Worm (Caenorhabditis elegans) whole organism, mixed stage, embryonic: ENCODE data around the gene ZC204.6.

ENCODE experiments used
- ceh-43 ChIP-seq: fragments of 200-800 bp; sonication (Bioruptor generic); optimal IDR thresholded peaks from 2 replicates; lab custom pipeline; 2018; ENCODE audit warnings: mild to moderate bottlenecking, missing genetic modification characterization, moderate library complexity, missing compliant biosample characterization
- flh-1 ChIP-seq: fragments of 200-800 bp; sonication (Bioruptor generic); optimal IDR thresholded peaks from 2 replicates; lab custom pipeline; 2018; ENCODE audit warnings: mild to moderate bottlenecking, missing genetic modification characterization, moderate library complexity, missing compliant biosample characterization
- lin-13 ChIP-seq: fragments of 150-350 bp; optimal IDR thresholded peaks from 2 replicates; lab custom pipeline; 2014; ENCODE audit warnings: missing biosample characterization, missing genetic modification characterization
- nhr-2 ChIP-seq: fragments of 150-350 bp; optimal IDR thresholded peaks from 2 replicates; lab custom pipeline; 2014; ENCODE audit warnings: missing biosample characterization, missing genetic modification characterization
- nhr-237 ChIP-seq: fragments of 150-350 bp; optimal IDR thresholded peaks from 2 replicates; lab custom pipeline; 2014; ENCODE audit warnings: missing biosample characterization, missing genetic modification characterization
- ztf-11 ChIP-seq: fragments of 150-350 bp; optimal IDR thresholded peaks from 2 replicates; lab custom pipeline; 2014; ENCODE audit warnings: missing biosample characterization, missing genetic modification characterization

DNA sequence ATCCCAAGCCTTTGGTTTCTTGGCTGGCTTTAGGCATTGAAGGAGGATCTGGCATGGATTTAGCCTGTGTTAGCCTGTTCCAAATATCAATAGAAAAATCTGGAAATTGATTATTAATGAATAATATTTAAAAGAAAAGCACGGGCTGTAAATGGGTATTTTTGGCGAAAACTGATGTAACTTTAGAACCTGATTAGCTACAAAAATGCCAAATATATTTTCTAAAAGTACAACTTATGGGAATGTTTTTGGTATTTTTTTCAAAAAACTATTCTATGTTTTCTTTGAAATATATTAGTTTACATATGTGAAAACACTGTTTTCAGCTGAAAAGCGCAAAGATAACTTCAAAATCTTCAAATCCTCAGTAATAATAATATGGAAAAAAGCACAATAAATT lies 44.0 kb downstream of the ZC204.6 start, which contains the start of gene bath-26:
- no peak for TF ChIP-seq lin-13 (tag; lab: Kevin White, UChicago)
- no peak for TF ChIP-seq ztf-11 (tag; lab: Kevin White, UChicago)
- TF ChIP-seq flh-1 (GFP tag; lab: Kevin White, UChicago): no peak
- TF ChIP-seq ceh-43 (GFP tag; lab: Kevin White, UChicago): no peak
- TF ChIP-seq nhr-2: no peak
- TF ChIP-seq nhr-237 (tag; lab: Kevin White, UChicago): no peak
